Fruit fly (Drosophila melanogaster): ENCODE measurements around the gene otu.

dm6 chrX:8489048-8489447, 287 bp downstream of the otu start, which contains the start of gene CG33181:
- TF ChIP-seq bigmax (GFP tag; optimal IDR thresholded peaks at IDR 0.05) (no peak), CG10209 (GFP tag; optimal IDR thresholded peaks at IDR 0.05) (no peak), Mes4 (GFP tag; optimal IDR thresholded peaks at IDR 0.05) (no peak)
